Fruit fly (Drosophila melanogaster): ENCODE results near the gene CG6138.

The CG6138 gene

dm6 chr2L:10579453-10579852 is 12.4 kb downstream of the CG6138 start, which contains the start of gene CG34160:
TSS of gene CG34160 (plus strand) at chr2L:10579753.
- TF ChIP-seq cyc (GFP tag; optimal IDR thresholded peaks at IDR 0.05): no peak
- no peak for TF ChIP-seq CG8319 (GFP tag; optimal IDR thresholded peaks at IDR 0.05)
- no peak for TF ChIP-seq Ets96B (tag; optimal IDR thresholded peaks at IDR 0.05)
- no peak for TF ChIP-seq CG3032 (tag; optimal IDR thresholded peaks at IDR 0.05)
- TF ChIP-seq CG1621 (tag; optimal IDR thresholded peaks at IDR 0.05): no peak
- no peak for TF ChIP-seq CG11294 (GFP tag; IDR thresholded peaks at IDR 0.05)
- TF ChIP-seq Smox (GFP tag; optimal IDR thresholded peaks at IDR 0.05): no peak
- TF ChIP-seq fd85E (GFP tag; optimal IDR thresholded peaks at IDR 0.05): no peak
- TF ChIP-seq CG10669 (GFP tag; optimal IDR thresholded peaks at IDR 0.05): no peak
- no peak for TF ChIP-seq acj6 (GFP tag; optimal IDR thresholded peaks at IDR 0.05)
- TF ChIP-seq spab (GFP tag; optimal IDR thresholded peaks at IDR 0.05): no peak
- no peak for TF ChIP-seq OdsH (GFP tag; optimal IDR thresholded peaks at IDR 0.05)
- TF ChIP-seq CG10631 (GFP tag; optimal IDR thresholded peaks at IDR 0.05): no peak
- no peak for TF ChIP-seq CG9139 (GFP tag; optimal IDR thresholded peaks at IDR 0.05)
- TF ChIP-seq Eip75B (GFP tag; optimal IDR thresholded peaks at IDR 0.05): no peak
- TF ChIP-seq CG32006 (GFP tag; optimal IDR thresholded peaks at IDR 0.05): no peak
- no peak for TF ChIP-seq esn (GFP tag; optimal IDR thresholded peaks at IDR 0.05)

dm6 chr2L:10581602-10582001 is 14.5 kb downstream of the CG6138 start, which contains the start of gene CG34161:
TSS of gene CG34161 (minus strand) at chr2L:10581702.
- no peak for TF ChIP-seq CG8319 (GFP tag; optimal IDR thresholded peaks at IDR 0.05)
- no peak for TF ChIP-seq Met (GFP tag; optimal IDR thresholded peaks at IDR 0.05)
- no peak for TF ChIP-seq Eip75B (GFP tag; optimal IDR thresholded peaks at IDR 0.05)
- TF ChIP-seq fd85E (GFP tag; optimal IDR thresholded peaks at IDR 0.05): no peak
- TF ChIP-seq CG9139 (GFP tag; optimal IDR thresholded peaks at IDR 0.05): no peak
- no peak for TF ChIP-seq Sox102F (GFP tag; optimal IDR thresholded peaks at IDR 0.05)
- no peak for TF ChIP-seq net (GFP tag; optimal IDR thresholded peaks at IDR 0.05)
- TF ChIP-seq CG11902 (GFP tag; optimal IDR thresholded peaks at IDR 0.05): no peak
- no peak for TF ChIP-seq Eip93F (GFP tag; optimal IDR thresholded peaks at IDR 0.05)

dm6 chr2L:10603604-10604003 is 36.5 kb downstream of the CG6138 start:
- no peak for TF ChIP-seq pdm3 (GFP tag; optimal IDR thresholded peaks at IDR 0.05)
- no peak for TF ChIP-seq CG8119 (GFP tag; IDR thresholded peaks at IDR 0.05)
- no peak for TF ChIP-seq Lpt (GFP tag; optimal IDR thresholded peaks at IDR 0.05)
- no peak for TF ChIP-seq eg (GFP tag; IDR thresholded peaks at IDR 0.05)
- no peak for TF ChIP-seq CG10669 (GFP tag; optimal IDR thresholded peaks at IDR 0.05)
- no peak for TF ChIP-seq topi (GFP tag; optimal IDR thresholded peaks at IDR 0.05)
- TF ChIP-seq CG11902 (GFP tag; optimal IDR thresholded peaks at IDR 0.05): no peak
- no peak for TF ChIP-seq CG1621 (tag; optimal IDR thresholded peaks at IDR 0.05)
- no peak for TF ChIP-seq CG4318 (GFP tag; optimal IDR thresholded peaks at IDR 0.05)
- no peak for TF ChIP-seq vri (GFP tag; optimal IDR thresholded peaks at IDR 0.05)
- no peak for TF ChIP-seq CG11294 (GFP tag; IDR thresholded peaks at IDR 0.05)
- no peak for TF ChIP-seq CG6854 (GFP tag; optimal IDR thresholded peaks at IDR 0.05)
- no peak for TF ChIP-seq Ets96B (tag; optimal IDR thresholded peaks at IDR 0.05)
- TF ChIP-seq dsx (GFP tag; optimal IDR thresholded peaks at IDR 0.05; ENCODE audit: poor library complexity, severe bottlenecking): no peak

- TF ChIP-seq CG6854 (GFP tag; optimal IDR thresholded peaks at IDR 0.05): no peak
Observed at dm6 chr2L:10607697-10608096, 40.6 kb downstream of the CG6138 start.

dm6 chr2L:10608662-10609262 is 41.7 kb downstream of the CG6138 start:
- no peak for TF ChIP-seq fd85E (GFP tag; optimal IDR thresholded peaks at IDR 0.05)
- no peak for TF ChIP-seq CG3919 (GFP tag; optimal IDR thresholded peaks at IDR 0.05)
- TF ChIP-seq CG32006 (GFP tag; optimal IDR thresholded peaks at IDR 0.05): no peak
- TF ChIP-seq Eip93F (GFP tag; optimal IDR thresholded peaks at IDR 0.05): no peak
- no peak for TF ChIP-seq dac (GFP tag; optimal IDR thresholded peaks at IDR 0.05)
- no peak for TF ChIP-seq CG11294 (GFP tag; IDR thresholded peaks at IDR 0.05)
- no peak for TF ChIP-seq CG16779 (tag; optimal IDR thresholded peaks at IDR 0.05)
- no peak for TF ChIP-seq CG31627 (GFP tag; optimal IDR thresholded peaks at IDR 0.05)
- no peak for TF ChIP-seq CG6276 (GFP tag; optimal IDR thresholded peaks at IDR 0.05)
- TF ChIP-seq Blimp-1 (GFP tag; optimal IDR thresholded peaks at IDR 0.05): no peak
- TF ChIP-seq CG10669 (GFP tag; optimal IDR thresholded peaks at IDR 0.05): no peak
- no peak for TF ChIP-seq CG4318 (GFP tag; optimal IDR thresholded peaks at IDR 0.05)
- TF ChIP-seq Sox14 (GFP tag; optimal IDR thresholded peaks at IDR 0.05): no peak
- TF ChIP-seq Hr4 (GFP tag; optimal IDR thresholded peaks at IDR 0.05): no peak
- TF ChIP-seq eg (GFP tag; IDR thresholded peaks at IDR 0.05): no peak
- no peak for TF ChIP-seq OdsH (GFP tag; optimal IDR thresholded peaks at IDR 0.05)
